Fruit fly (Drosophila melanogaster): Measurements from ENCODE around the gene CG32263.

- TF ChIP-seq Side (GFP tag; optimal IDR thresholded peaks at IDR 0.05) (no peak), nerfin-1 (tag; optimal IDR thresholded peaks at IDR 0.05) (no peak), CG11085 (GFP tag; IDR thresholded peaks at IDR 0.05) (no peak), CG12942 (GFP tag; optimal IDR thresholded peaks at IDR 0.05) (no peak), exex (tag; optimal IDR thresholded peaks at IDR 0.05) (no peak), Dll (GFP tag; IDR thresholded peaks at IDR 0.05; ENCODE audit: partially characterized antibody) (no peak), CG9797 (GFP tag; optimal IDR thresholded peaks at IDR 0.05) (no peak), Tbp (GFP tag; optimal IDR thresholded peaks at IDR 0.05) (no peak), CG4730 (GFP tag; IDR thresholded peaks at IDR 0.05) (no peak)
These were observed 12.4 kb downstream of the CG32263 start for dm6 chr3L:3798488-3798887.

Measured in whole organism, embryonic.